Worm (Caenorhabditis elegans) whole organism, young adult: ENCODE results near the gene bmk-1.

ENCODE experiments used
- B0035.1 ChIP-seq: sonication (generic microtip); optimal IDR thresholded peaks from 2 replicates; lab custom pipeline; 2016; ENCODE audit warnings: missing genetic modification characterization, mild to moderate bottlenecking, missing compliant biosample characterization, missing genotype, missing genetic modification reagents
- B0261.1 ChIP-seq: sonication (generic microtip); optimal IDR thresholded peaks from 2 replicates; lab custom pipeline; 2016; ENCODE audit warnings: mild to moderate bottlenecking, missing genetic modification characterization, moderate library complexity, missing compliant biosample characterization
- C06A6.2 ChIP-seq: fragments of 200-800 bp; sonication (Bioruptor generic); conservative IDR thresholded peaks from 2 replicates; pipeline ENCODE4 v1.3.6; 2022; ENCODE audit warnings: missing genetic modification characterization, missing compliant biosample characterization
- D2030.7 ChIP-seq: fragments of 200-800 bp; sonication (Bioruptor generic); IDR thresholded peaks from 2 replicates; pipeline ENCODE4 v1.3.6; 2022; ENCODE audit warnings: missing genetic modification reagents, missing genetic modification characterization, missing compliant biosample characterization
- F23B12.7 ChIP-seq: sonication (generic microtip); optimal IDR thresholded peaks from 2 replicates; lab custom pipeline; 2017; ENCODE audit warnings: missing genetic modification characterization, mild to moderate bottlenecking, missing compliant biosample characterization, antibody characterized with exemption, moderate library complexity; ENCODE audit not compliant: insufficient read depth
- F52B5.7 ChIP-seq: sonication (generic microtip); optimal IDR thresholded peaks from 2 replicates; lab custom pipeline; 2016; ENCODE audit warnings: mild to moderate bottlenecking, missing genetic modification characterization, missing compliant biosample characterization
- F55B11.4 ChIP-seq: sonication (generic microtip); optimal IDR thresholded peaks from 2 replicates; lab custom pipeline; 2016; ENCODE audit warnings: missing compliant biosample characterization, missing genetic modification characterization, borderline replicate concordance; ENCODE audit not compliant: insufficient read depth
- F57A8.1 ChIP-seq: fragments of 200-800 bp; sonication (Bioruptor generic); optimal IDR thresholded peaks from 2 replicates; lab custom pipeline; 2018; ENCODE audit warnings: mild to moderate bottlenecking, missing genetic modification characterization, moderate library complexity, missing compliant biosample characterization
- K11D2.4 ChIP-seq: fragments of 200-800 bp; sonication (Bioruptor generic); IDR thresholded peaks from 2 replicates; pipeline ENCODE4 v1.3.6; 2022; ENCODE audit warnings: missing genetic modification reagents, missing genetic modification characterization, missing compliant biosample characterization
- Y53F4B.3 ChIP-seq: fragments of 200-800 bp; sonication (Bioruptor generic); IDR thresholded peaks from 2 replicates; pipeline ENCODE4 v1.3.6; 2022; ENCODE audit warnings: missing genetic modification reagents, missing genetic modification characterization, missing compliant biosample characterization
- Y56A3A.18 ChIP-seq: fragments of 200-800 bp; sonication (Bioruptor generic); IDR thresholded peaks from 2 replicates; pipeline ENCODE4 v1.3.6; 2022; ENCODE audit warnings: missing genetic modification reagents, missing genetic modification characterization, missing compliant biosample characterization
- Y79H2A.3 ChIP-seq: fragments of 200-800 bp; sonication (Bioruptor generic); conservative IDR thresholded peaks from 2 replicates; pipeline ENCODE4 v1.3.6; 2022; ENCODE audit warnings: missing genetic modification reagents, missing genetic modification characterization, missing compliant biosample characterization
- Y95B8A.8 ChIP-seq: fragments of 200-800 bp; sonication (Bioruptor generic); IDR thresholded peaks from 2 replicates; pipeline ENCODE4 v1.3.6; 2022; ENCODE audit warnings: missing genetic modification reagents, missing genetic modification characterization, missing compliant biosample characterization
- ZK185.1 ChIP-seq: sonication (generic microtip); optimal IDR thresholded peaks from 2 replicates; lab custom pipeline; 2016; ENCODE audit warnings: mild to moderate bottlenecking, missing genetic modification characterization, missing compliant biosample characterization; ENCODE audit not compliant: poor library complexity, severe bottlenecking
- aptf-2 ChIP-seq: fragments of 200-800 bp; sonication (Bioruptor generic); conservative IDR thresholded peaks from 2 replicates; pipeline ENCODE4 v1.3.6; 2022; ENCODE audit warnings: missing genetic modification reagents, missing genetic modification characterization, missing compliant biosample characterization
- athp-1 ChIP-seq: sonication (generic microtip); optimal IDR thresholded peaks from 2 replicates; lab custom pipeline; 2017; ENCODE audit warnings: mild to moderate bottlenecking, missing genetic modification characterization, missing compliant biosample characterization
- attf-3 ChIP-seq: fragments of 200-800 bp; sonication (Bioruptor generic); conservative IDR thresholded peaks from 2 replicates; pipeline ENCODE4 v1.3.6; 2022; ENCODE audit warnings: missing genetic modification reagents, missing genetic modification characterization, missing compliant biosample characterization
- attf-5 ChIP-seq: fragments of 200-800 bp; sonication (Bioruptor generic); optimal IDR thresholded peaks from 2 replicates; lab custom pipeline; 2018; ENCODE audit warnings: mild to moderate bottlenecking, missing genetic modification characterization, missing compliant biosample characterization
- bed-2 ChIP-seq: fragments of 200-800 bp; sonication (Bioruptor generic); IDR thresholded peaks from 2 replicates; pipeline ENCODE4 v1.3.6; 2022; ENCODE audit warnings: missing genetic modification reagents, missing genetic modification characterization, missing compliant biosample characterization
- ceh-100 ChIP-seq: fragments of 200-800 bp; sonication (Bioruptor generic); IDR thresholded peaks from 2 replicates; pipeline ENCODE4 v1.3.6; 2022; ENCODE audit warnings: missing genetic modification reagents, missing genetic modification characterization, missing compliant biosample characterization
- ceh-40 ChIP-seq: fragments of 200-800 bp; sonication (Bioruptor generic); IDR thresholded peaks from 2 replicates; pipeline ENCODE4 v1.3.6; 2022; ENCODE audit warnings: missing genetic modification characterization, missing compliant biosample characterization
- ceh-79 ChIP-seq: sonication (generic microtip); optimal IDR thresholded peaks from 2 replicates; lab custom pipeline; 2017; ENCODE audit warnings: mild to moderate bottlenecking, missing genetic modification characterization, missing compliant biosample characterization
- die-1 ChIP-seq: sonication (generic microtip); optimal IDR thresholded peaks from 2 replicates; lab custom pipeline; 2016; ENCODE audit warnings: missing genotype, mild to moderate bottlenecking, missing genetic modification characterization, missing compliant biosample characterization
- efl-1 ChIP-seq: fragments of 150-350 bp; optimal IDR thresholded peaks from 2 replicates; lab custom pipeline; 2014; ENCODE audit warnings: missing biosample characterization, missing genetic modification reagents, missing genetic modification characterization
- egl-44 ChIP-seq: fragments of 200-800 bp; sonication (Bioruptor generic); IDR thresholded peaks from 2 replicates; pipeline ENCODE4 v1.3.6; 2022; ENCODE audit warnings: missing genetic modification reagents, missing genetic modification characterization, missing compliant biosample characterization
- egrh-3 ChIP-seq: fragments of 200-800 bp; sonication (Bioruptor generic); IDR thresholded peaks from 2 replicates; pipeline ENCODE4 v1.3.6; 2022; ENCODE audit warnings: missing genetic modification reagents, missing genetic modification characterization, missing compliant biosample characterization
- hmg-1.2 ChIP-seq: fragments of 200-800 bp; sonication (Bioruptor generic); IDR thresholded peaks from 2 replicates; pipeline ENCODE4 v1.3.6; 2022; ENCODE audit warnings: missing genetic modification reagents, missing genetic modification characterization, missing compliant biosample characterization
- let-526 ChIP-seq: fragments of 200-800 bp; sonication (Bioruptor generic); IDR thresholded peaks from 2 replicates; pipeline ENCODE4 v1.3.6; 2022; ENCODE audit warnings: missing genetic modification reagents, missing genetic modification characterization, missing compliant biosample characterization
- lin-35 ChIP-seq, 3 experiments: fragments of 150-350 bp in 2 of 3; sonication (generic microtip) in 1 of 3; optimal IDR thresholded peaks; 2 replicates each; lab custom pipeline; 2014 to 2018; ENCODE audit warnings: missing biosample characterization in 3 of 3, missing genetic modification characterization in 3 of 3, missing genetic modification reagents in 3 of 3
- lin-54 ChIP-seq: fragments of 200-800 bp; sonication (Bioruptor generic); optimal IDR thresholded peaks from 2 replicates; lab custom pipeline; 2018; ENCODE audit warnings: mild to moderate bottlenecking, missing genetic modification characterization, missing compliant biosample characterization
- lsl-1 ChIP-seq: fragments of 200-800 bp; sonication (Bioruptor generic); optimal IDR thresholded peaks from 2 replicates; lab custom pipeline; 2018; ENCODE audit warnings: mild to moderate bottlenecking, missing genetic modification characterization, moderate library complexity, missing compliant biosample characterization
- madf-6 ChIP-seq: fragments of 200-800 bp; sonication (Bioruptor generic); IDR thresholded peaks from 2 replicates; pipeline ENCODE4 v1.3.6; 2022; ENCODE audit warnings: missing genetic modification reagents, missing genetic modification characterization, missing compliant biosample characterization
- madf-8 ChIP-seq: fragments of 200-800 bp; sonication (Bioruptor generic); conservative IDR thresholded peaks from 2 replicates; pipeline ENCODE4 v1.3.6; 2022; ENCODE audit warnings: missing genetic modification reagents, missing genetic modification characterization, missing compliant biosample characterization
- mel-28 ChIP-seq: sonication (generic microtip); optimal IDR thresholded peaks from 2 replicates; lab custom pipeline; 2016; ENCODE audit warnings: borderline replicate concordance, mild to moderate bottlenecking, missing genetic modification characterization, missing compliant biosample characterization
- nfyb-1 ChIP-seq: fragments of 200-800 bp; sonication (Bioruptor generic); IDR thresholded peaks from 2 replicates; pipeline ENCODE4 v1.3.6; 2022; ENCODE audit warnings: missing genetic modification reagents, missing genetic modification characterization, missing compliant biosample characterization
- nhr-179 ChIP-seq: sonication (generic microtip); optimal IDR thresholded peaks from 2 replicates; lab custom pipeline; 2016; ENCODE audit warnings: mild to moderate bottlenecking, missing genetic modification characterization, missing compliant biosample characterization
- pbrm-1 ChIP-seq: fragments of 200-800 bp; sonication (Bioruptor generic); IDR thresholded peaks from 2 replicates; pipeline ENCODE4 v1.3.6; 2022; ENCODE audit warnings: missing genetic modification reagents, missing genetic modification characterization, missing compliant biosample characterization
- rcor-1 ChIP-seq: fragments of 200-800 bp; sonication (Bioruptor generic); IDR thresholded peaks from 2 replicates; pipeline ENCODE4 v1.3.6; 2022; ENCODE audit warnings: missing genetic modification reagents, missing genetic modification characterization, missing compliant biosample characterization
- rec-8 ChIP-seq, 2 experiments: sonication (generic microtip); optimal IDR thresholded peaks; 2 replicates each; lab custom pipeline; 2016; ENCODE audit warnings: mild to moderate bottlenecking in 2 of 2, missing genetic modification characterization in 2 of 2, missing genetic modification reagents in 2 of 2, missing genotype in 2 of 2, missing biosample characterization in 1 of 2, missing compliant biosample characterization in 1 of 2, moderate library complexity in 1 of 2
- snpc-1.1 ChIP-seq: sonication (generic microtip); optimal IDR thresholded peaks from 2 replicates; lab custom pipeline; 2017; ENCODE audit warnings: missing genetic modification characterization, mild to moderate bottlenecking, missing compliant biosample characterization, antibody characterized with exemption, moderate library complexity, missing genotype, missing genetic modification reagents; ENCODE audit not compliant: insufficient read depth
- snpc-3.4 ChIP-seq: sonication (generic microtip); optimal IDR thresholded peaks from 2 replicates; lab custom pipeline; 2017; ENCODE audit warnings: missing genetic modification characterization, mild to moderate bottlenecking, missing compliant biosample characterization, antibody characterized with exemption, moderate library complexity, missing genotype, missing genetic modification reagents
- somi-1 ChIP-seq: fragments of 200-800 bp; sonication (Bioruptor generic); optimal IDR thresholded peaks from 2 replicates; lab custom pipeline; 2018; ENCODE audit warnings: mild to moderate bottlenecking, missing genetic modification characterization, missing compliant biosample characterization
- sptf-2 ChIP-seq: fragments of 200-800 bp; sonication (Bioruptor generic); optimal IDR thresholded peaks from 2 replicates; lab custom pipeline; 2018; ENCODE audit warnings: mild to moderate bottlenecking, missing genetic modification characterization, missing compliant biosample characterization
- unc-62 ChIP-seq: fragments of 150-350 bp; optimal IDR thresholded peaks from 2 replicates; lab custom pipeline; 2014; ENCODE audit warnings: missing biosample characterization, missing genetic modification reagents, missing genetic modification characterization
- ztf-25 ChIP-seq: fragments of 200-800 bp; sonication (Bioruptor generic); IDR thresholded peaks from 2 replicates; pipeline ENCODE4 v1.3.6; 2022; ENCODE audit warnings: missing genetic modification reagents, missing genetic modification characterization, missing compliant biosample characterization
- ztf-28 ChIP-seq: fragments of 200-800 bp; sonication (Bioruptor generic); IDR thresholded peaks from 2 replicates; pipeline ENCODE4 v1.3.6; 2022; ENCODE audit warnings: missing genetic modification reagents, missing genetic modification characterization, missing compliant biosample characterization

bmk-1 gene

DNA sequence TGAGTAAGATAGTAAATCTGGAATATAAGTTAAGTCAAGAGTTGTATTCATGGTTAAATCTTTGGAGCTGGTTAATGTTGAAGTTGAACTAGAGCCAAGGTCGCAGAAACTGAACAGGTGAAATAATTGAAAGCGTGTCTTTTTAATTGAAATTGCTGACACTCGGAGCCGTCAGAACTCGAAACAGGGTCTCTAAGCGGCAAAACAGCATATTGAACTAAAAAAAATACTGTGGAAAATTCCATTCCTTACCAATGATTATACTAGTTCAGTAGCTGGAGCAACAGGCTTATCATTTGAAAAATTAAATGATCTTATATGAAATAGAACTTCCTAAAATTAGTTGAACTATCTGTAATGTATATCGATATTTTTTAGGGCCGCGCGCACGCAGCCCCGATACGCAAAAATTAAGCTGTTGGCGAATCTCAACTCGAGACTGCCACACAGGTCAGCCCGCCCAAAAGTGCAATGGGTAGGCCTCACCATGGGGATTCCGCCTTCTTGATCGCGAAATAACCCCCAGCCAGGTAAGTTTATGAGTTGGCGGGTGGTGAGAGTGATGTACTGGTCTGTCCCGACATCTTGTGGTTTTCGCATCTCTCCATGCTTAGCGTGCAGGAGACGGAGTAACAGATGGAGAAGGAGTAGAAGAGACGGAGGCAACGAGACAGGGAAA is 11.6 kb upstream of the bmk-1 start, which contains the start of gene srz-97:
Gene srz-97, minus strand, starts transcription at position 51 of the 679 bp plus-strand sequence.
- TF ChIP-seq nfyb-1 (GFP tag; lab: Robert Waterston, UW) = peak; percentile 65
- no peak for TF ChIP-seq F57A8.1 (GFP tag; lab: Kevin White, UChicago)
- TF ChIP-seq rcor-1 (GFP tag; lab: Robert Waterston, UW) = peak; percentile 81
- no peak for TF ChIP-seq somi-1 (GFP tag; lab: Kevin White, UChicago)
- TF ChIP-seq ceh-79 = no peak
- peak; percentile 83 for TF ChIP-seq madf-6
- TF ChIP-seq mel-28 (tag; lab: Kevin White, UChicago) = no peak
- TF ChIP-seq lin-54 (GFP tag; lab: Kevin White, UChicago) = peak; percentile 13
- TF ChIP-seq hmg-1.2 (GFP tag; lab: Robert Waterston, UW) = peak; percentile 93
- 0 out of 2 replicates have a peak, but pooled peaks have one; percentile 42 for TF ChIP-seq ceh-100 (GFP tag; lab: Robert Waterston, UW)
- TF ChIP-seq Y79H2A.3 (GFP tag; lab: Robert Waterston, UW) = 0 out of 2 replicates have a peak, but pooled peaks have one; percentile 42
- TF ChIP-seq pbrm-1 = peak; percentile 79
- peak; percentile 32 for TF ChIP-seq die-1 (tag; lab: Kevin White, UChicago)
- no peak for TF ChIP-seq attf-5
- TF ChIP-seq ztf-28 (GFP tag; lab: Robert Waterston, UW) = no peak
- TF ChIP-seq sptf-2 (GFP tag; lab: Kevin White, UChicago) = no peak
- peak; percentile 64; the same call in 1 of the 2 replicates for TF ChIP-seq aptf-2 (GFP tag; lab: Robert Waterston, UW)
- TF ChIP-seq efl-1 = no peak
- TF ChIP-seq egrh-3 (GFP tag; lab: Robert Waterston, UW) = 0 out of 2 replicates have a peak, but pooled peaks have one; percentile 31
- no peak for TF ChIP-seq K11D2.4 (GFP tag; lab: Robert Waterston, UW)
- peak; percentile 59 for TF ChIP-seq lsl-1
- TF ChIP-seq egl-44 (GFP tag; lab: Robert Waterston, UW) = 0 out of 2 replicates have a peak, but pooled peaks have one; percentile 29
- TF ChIP-seq bed-2 (GFP tag; lab: Robert Waterston, UW) = peak; percentile 37; the same call in 1 of the 2 replicates
- TF ChIP-seq madf-8 (GFP tag; lab: Robert Waterston, UW) = peak; percentile 46
- no peak for TF ChIP-seq rec-8 (tag; optimal IDR thresholded peaks at IDR 0.05; lab: Kevin White, UChicago)
- no peak for TF ChIP-seq F23B12.7 (tag; lab: Kevin White, UChicago)
- TF ChIP-seq B0035.1 (tag; lab: Kevin White, UChicago) = no peak
- no peak for TF ChIP-seq let-526
- peak; percentile 17 for TF ChIP-seq B0261.1 (tag; lab: Kevin White, UChicago)
- no peak for TF ChIP-seq nhr-179 (tag; lab: Kevin White, UChicago)
- no peak for TF ChIP-seq F52B5.7 (tag; lab: Kevin White, UChicago)
- peak; percentile 83; the same call in 1 of the 2 replicates for TF ChIP-seq Y95B8A.8 (GFP tag; lab: Robert Waterston, UW)
- no peak for TF ChIP-seq attf-3 (GFP tag; lab: Robert Waterston, UW)
- TF ChIP-seq athp-1 (tag; lab: Kevin White, UChicago) = peak; percentile 15
- TF ChIP-seq ceh-40 (GFP tag; lab: Robert Waterston, UW) = 0 out of 2 replicates have a peak, but pooled peaks have one; percentile 15
- no peak for TF ChIP-seq lin-35 (GFP tag; optimal IDR thresholded peaks at IDR 0.05; lab: Kevin White, UChicago)
- no peak for TF ChIP-seq unc-62 (GFP tag; lab: Kevin White, UChicago)
- TF ChIP-seq D2030.7 (GFP tag; lab: Robert Waterston, UW) = peak; percentile 75
- peak; percentile 13 for TF ChIP-seq ZK185.1 (tag; lab: Kevin White, UChicago)
- TF ChIP-seq ztf-25 (GFP tag; lab: Robert Waterston, UW) = no peak
- peak; percentile 93 for TF ChIP-seq snpc-1.1 (tag; lab: Kevin White, UChicago)
- TF ChIP-seq snpc-3.4 = peak; percentile 39
- TF ChIP-seq F55B11.4 = no peak
- TF ChIP-seq Y53F4B.3 (GFP tag; lab: Robert Waterston, UW) = no peak
- TF ChIP-seq C06A6.2 = no peak
- TF ChIP-seq Y56A3A.18 (GFP tag; lab: Robert Waterston, UW) = peak; percentile 48; the same call in 1 of the 2 replicates
